Fruit fly (Drosophila melanogaster) whole organism, wandering third instar larva: ENCODE measurements around the gene CG32939.

Experiments
- Abd-B ChIP-seq: fragments of >200 bp; optimal IDR thresholded peaks from 2 replicates; lab custom pipeline; 2017; ENCODE audit warnings: missing biosample characterization, missing genetic modification characterization
- CG32264 ChIP-seq: fragments of 200-800 bp; sonication (Bioruptor generic); optimal IDR thresholded peaks from 2 replicates; lab custom pipeline; 2016; ENCODE audit warnings: missing biosample characterization, missing genetic modification characterization
- CG9705 ChIP-seq: fragments of 200-800 bp; sonication (Bioruptor generic); optimal IDR thresholded peaks from 2 replicates; lab custom pipeline; 2018; ENCODE audit warnings: missing biosample characterization, mild to moderate bottlenecking, missing genetic modification characterization
- GATAd ChIP-seq: sonication (Bioruptor generic); optimal IDR thresholded peaks from 2 replicates; lab custom pipeline; 2016; ENCODE audit warnings: missing biosample characterization, missing genetic modification characterization
- Hnf4 ChIP-seq: fragments of 200-800 bp; sonication (Bioruptor generic); optimal IDR thresholded peaks from 2 replicates; lab custom pipeline; 2016; ENCODE audit warnings: missing biosample characterization, mild to moderate bottlenecking, missing genetic modification characterization
- brk ChIP-seq: fragments of 200-800 bp; sonication (Bioruptor generic); optimal IDR thresholded peaks from 2 replicates; lab custom pipeline; 2016; ENCODE audit warnings: missing biosample characterization, mild to moderate bottlenecking, missing genetic modification characterization
- dmrt93B ChIP-seq: fragments of 200-800 bp; sonication (Bioruptor generic); optimal IDR thresholded peaks from 2 replicates; lab custom pipeline; 2018; ENCODE audit warnings: missing biosample characterization, mild to moderate bottlenecking, missing genetic modification characterization
- fru ChIP-seq: fragments of 200-800 bp; sonication (Bioruptor generic); optimal IDR thresholded peaks from 3 replicates; lab custom pipeline; 2016; ENCODE audit warnings: missing biosample characterization, mild to moderate bottlenecking, missing genetic modification characterization
- h ChIP-seq: fragments of 200-800 bp; sonication (Bioruptor generic); optimal IDR thresholded peaks from 3 replicates; lab custom pipeline; 2016; ENCODE audit warnings: missing biosample characterization, mild to moderate bottlenecking, missing genetic modification characterization
- lola ChIP-seq: fragments of >200 bp; optimal IDR thresholded peaks from 2 replicates; lab custom pipeline; 2017; ENCODE audit warnings: missing biosample characterization, missing genetic modification characterization
- pan ChIP-seq: fragments of >200 bp; optimal IDR thresholded peaks from 2 replicates; lab custom pipeline; 2017
- sage ChIP-seq: fragments of 200-800 bp; sonication (Bioruptor generic); optimal IDR thresholded peaks from 2 replicates; lab custom pipeline; 2016; ENCODE audit warnings: missing biosample characterization, mild to moderate bottlenecking, missing genetic modification characterization

dm6 chr3R:9674968-9675573 is 17.8 kb upstream of the CG32939 start, which contains the start of gene Nepl12:
- TF ChIP-seq h (GFP tag; lab: Kevin White, UChicago) (no peak), pan (lab: Kevin White, UChicago) (no peak), dmrt93B (no peak), GATAd (GFP tag; lab: Kevin White, UChicago) (peak; percentile 38), lola (GFP tag; lab: Kevin White, UChicago) (no peak), CG32264 (GFP tag; lab: Kevin White, UChicago) (peak; percentile 31), Abd-B (GFP tag; lab: Kevin White, UChicago) (no peak), fru (GFP tag; lab: Kevin White, UChicago) (no peak), brk (GFP tag; lab: Kevin White, UChicago) (no peak), CG9705 (no peak), sage (GFP tag; lab: Kevin White, UChicago) (no peak), Hnf4 (GFP tag; lab: Kevin White, UChicago) (no peak)
